Fruit fly (Drosophila melanogaster) whole organism, prepupa: Measurements from ENCODE around the gene mTerf3.

ENCODE experiments used
- Blimp-1 ChIP-seq: fragments of 200-800 bp; sonication (Bioruptor generic); optimal IDR thresholded peaks from 3 replicates; lab custom pipeline; 2017; ENCODE audit warnings: missing biosample characterization, missing genetic modification characterization, mild to moderate bottlenecking, moderate library complexity, missing genetic modification reagents
- CG10631 ChIP-seq: fragments of 200-800 bp; sonication (Bioruptor generic); optimal IDR thresholded peaks from 2 replicates; lab custom pipeline; 2016; ENCODE audit warnings: missing biosample characterization, missing genetic modification characterization
- CG10669 ChIP-seq: fragments of 200-800 bp; sonication (Bioruptor generic); optimal IDR thresholded peaks from 3 replicates; lab custom pipeline; 2018; ENCODE audit warnings: missing biosample characterization, mild to moderate bottlenecking, missing genetic modification characterization, moderate library complexity
- CG11294 ChIP-seq: fragments of 200-800 bp; sonication (Bioruptor generic); IDR thresholded peaks from 2 replicates; pipeline ENCODE4 v1.3.6; 2022; ENCODE audit warnings: missing biosample characterization, missing genetic modification characterization
- CG15336 ChIP-seq: fragments of 200-800 bp; sonication (Bioruptor generic); IDR thresholded peaks from 2 replicates; pipeline ENCODE4 v1.3.6; 2022; ENCODE audit warnings: missing biosample characterization, missing genetic modification characterization
- CG3032 ChIP-seq: fragments of 200-800 bp; optimal IDR thresholded peaks from 2 replicates; lab custom pipeline; 2019; ENCODE audit warnings: missing biosample characterization, mild to moderate bottlenecking, missing genetic modification characterization, moderate library complexity
- CG32006 ChIP-seq: fragments of 200-800 bp; sonication (Bioruptor generic); optimal IDR thresholded peaks from 3 replicates; lab custom pipeline; 2017; ENCODE audit warnings: missing biosample characterization, mild to moderate bottlenecking, missing genetic modification characterization
- CG3919 ChIP-seq: fragments of 200-800 bp; sonication (Bioruptor generic); optimal IDR thresholded peaks from 3 replicates; lab custom pipeline; 2016; ENCODE audit warnings: missing biosample characterization, missing genetic modification characterization
- CG4318 ChIP-seq: fragments of 200-800 bp; sonication (Bioruptor generic); optimal IDR thresholded peaks from 3 replicates; lab custom pipeline; 2017; ENCODE audit warnings: missing biosample characterization, mild to moderate bottlenecking, missing genetic modification characterization
- CG6163 ChIP-seq: fragments of 200-800 bp; sonication (Bioruptor generic); IDR thresholded peaks from 3 replicates; pipeline ENCODE4 v1.3.6; 2022; ENCODE audit warnings: missing biosample characterization, missing genetic modification characterization
- CG6276 ChIP-seq: fragments of 200-800 bp; sonication (Bioruptor generic); optimal IDR thresholded peaks from 2 replicates; lab custom pipeline; 2017; ENCODE audit warnings: missing biosample characterization, mild to moderate bottlenecking, missing genetic modification characterization
- CG6792 ChIP-seq: fragments of 200-800 bp; sonication (Bioruptor generic); optimal IDR thresholded peaks from 3 replicates; lab custom pipeline; 2016; ENCODE audit warnings: missing biosample characterization, missing genetic modification characterization
- CG6808 ChIP-seq: fragments of 200-800 bp; sonication (Bioruptor generic); optimal IDR thresholded peaks from 3 replicates; lab custom pipeline; 2017; ENCODE audit warnings: missing biosample characterization, missing genetic modification characterization, mild to moderate bottlenecking, moderate library complexity, missing genetic modification reagents
- CG7368 ChIP-seq: fragments of 200-800 bp; sonication (Bioruptor generic); optimal IDR thresholded peaks from 3 replicates; lab custom pipeline; 2016; ENCODE audit warnings: missing biosample characterization, missing genetic modification characterization
- CG8119 ChIP-seq: fragments of 200-800 bp; sonication (Bioruptor generic); IDR thresholded peaks from 3 replicates; pipeline ENCODE4 v1.3.6; 2022; ENCODE audit warnings: missing biosample characterization, missing genetic modification characterization
- CG8319 ChIP-seq: fragments of 200-800 bp; sonication (Bioruptor generic); optimal IDR thresholded peaks from 3 replicates; lab custom pipeline; 2016; ENCODE audit warnings: missing biosample characterization, missing genetic modification characterization
- CG8632 ChIP-seq: fragments of 200-800 bp; sonication (Bioruptor generic); optimal IDR thresholded peaks from 3 replicates; lab custom pipeline; 2016; ENCODE audit warnings: missing biosample characterization, missing genetic modification characterization
- Eip75B ChIP-seq: fragments of 200-800 bp; sonication (Bioruptor generic); optimal IDR thresholded peaks from 3 replicates; lab custom pipeline; 2016; ENCODE audit warnings: missing biosample characterization, missing genetic modification characterization
- Eip78C ChIP-seq: fragments of 200-800 bp; sonication (Bioruptor generic); peaks from one replicate; lab custom pipeline; 2016; ENCODE audit warnings: missing biosample characterization, missing genetic modification characterization
- Eip93F ChIP-seq: fragments of 200-800 bp; sonication (Bioruptor generic); optimal IDR thresholded peaks from 2 replicates; lab custom pipeline; 2016; ENCODE audit warnings: missing biosample characterization, mild to moderate bottlenecking, missing genetic modification characterization
- Gug ChIP-seq: fragments of 200-800 bp; sonication (Bioruptor generic); IDR thresholded peaks from 2 replicates; pipeline ENCODE4 v1.3.6; 2022; ENCODE audit warnings: missing biosample characterization, missing genetic modification characterization
- Hr4 ChIP-seq: fragments of 200-800 bp; sonication (Bioruptor generic); optimal IDR thresholded peaks from 3 replicates; lab custom pipeline; 2016; ENCODE audit warnings: missing biosample characterization, missing genetic modification characterization
- Lpt ChIP-seq: fragments of 200-800 bp; sonication (Bioruptor generic); optimal IDR thresholded peaks from 3 replicates; lab custom pipeline; 2016; ENCODE audit warnings: missing biosample characterization, missing genetic modification characterization
- OdsH ChIP-seq: fragments of 200-800 bp; sonication (Bioruptor generic); optimal IDR thresholded peaks from 3 replicates; lab custom pipeline; 2016; ENCODE audit warnings: missing biosample characterization, missing genetic modification characterization
- Smox ChIP-seq: fragments of 200-800 bp; sonication (Bioruptor generic); optimal IDR thresholded peaks from 3 replicates; lab custom pipeline; 2016; ENCODE audit warnings: missing biosample characterization, missing genetic modification characterization
- Sox102F ChIP-seq: fragments of 200-800 bp; sonication (Bioruptor generic); optimal IDR thresholded peaks from 2 replicates; lab custom pipeline; 2016; ENCODE audit warnings: missing biosample characterization, mild to moderate bottlenecking, missing genetic modification characterization
- achi ChIP-seq: fragments of 200-800 bp; sonication (Bioruptor generic); optimal IDR thresholded peaks from 3 replicates; lab custom pipeline; 2016; ENCODE audit warnings: missing biosample characterization, missing genetic modification characterization
- acj6 ChIP-seq: fragments of 200-800 bp; sonication (Bioruptor generic); optimal IDR thresholded peaks from 3 replicates; lab custom pipeline; 2016; ENCODE audit warnings: missing biosample characterization, missing genetic modification characterization
- dac ChIP-seq: fragments of 200-800 bp; sonication (Bioruptor generic); optimal IDR thresholded peaks from 2 replicates; lab custom pipeline; 2017; ENCODE audit warnings: missing biosample characterization, mild to moderate bottlenecking, missing genetic modification characterization
- eg ChIP-seq: fragments of 200-800 bp; sonication (Bioruptor generic); IDR thresholded peaks from 3 replicates; pipeline ENCODE4 v1.3.6; 2022; ENCODE audit warnings: missing biosample characterization, missing genetic modification characterization
- esn ChIP-seq: fragments of 200-800 bp; sonication (Bioruptor generic); optimal IDR thresholded peaks from 2 replicates; lab custom pipeline; 2016; ENCODE audit warnings: missing biosample characterization, mild to moderate bottlenecking, missing genetic modification characterization, moderate library complexity
- fd59A ChIP-seq: fragments of 200-800 bp; sonication (Bioruptor generic); optimal IDR thresholded peaks from 2 replicates; lab custom pipeline; 2017; ENCODE audit warnings: missing biosample characterization, mild to moderate bottlenecking, missing genetic modification characterization, missing genetic modification reagents
- lz ChIP-seq: fragments of 200-800 bp; sonication (Bioruptor generic); optimal IDR thresholded peaks from 3 replicates; lab custom pipeline; 2016; ENCODE audit warnings: missing biosample characterization, missing genetic modification characterization
- net ChIP-seq: fragments of 200-800 bp; sonication (Bioruptor generic); optimal IDR thresholded peaks from 3 replicates; lab custom pipeline; 2016; ENCODE audit warnings: missing biosample characterization, missing genetic modification characterization
- salr ChIP-seq, 2 experiments: fragments of 200-800 bp; sonication (Bioruptor generic); optimal IDR thresholded peaks; 3 replicates each; lab custom pipeline; 2016 to 2018; ENCODE audit warnings: missing biosample characterization in 2 of 2, missing genetic modification characterization in 2 of 2, mild to moderate bottlenecking in 1 of 2
- svp ChIP-seq: fragments of 200-800 bp; sonication (Bioruptor generic); peaks from one replicate; lab custom pipeline; 2016; ENCODE audit warnings: missing biosample characterization, missing genetic modification characterization
- topi ChIP-seq: fragments of 200-800 bp; sonication (Bioruptor generic); optimal IDR thresholded peaks from 3 replicates; lab custom pipeline; 2016; ENCODE audit warnings: missing biosample characterization, missing genetic modification characterization

Gene mTerf3

dm6 chr3L:20471499-20472313, 48.9 kb downstream of the mTerf3 start (continued):
- TF ChIP-seq Blimp-1 (GFP tag; lab: Kevin White, UChicago) (no peak), svp (GFP tag; lab: Kevin White, UChicago) (peak; percentile 98), CG10669 (peak; percentile 16), Eip93F (GFP tag; lab: Kevin White, UChicago) (no peak), Smox (GFP tag; lab: Kevin White, UChicago) (no peak), achi (GFP tag; lab: Kevin White, UChicago) (peak; percentile 24), acj6 (GFP tag; lab: Kevin White, UChicago) (peak; percentile 38), topi (GFP tag; lab: Kevin White, UChicago) (no peak), CG7368 (GFP tag; lab: Kevin White, UChicago) (no peak), lz (GFP tag; lab: Kevin White, UChicago) (no peak)
- TF ChIP-seq, all 60 proteins: peak for 24

- TF ChIP-seq CG3032 (tag; lab: Kevin White, UChicago) (no peak), CG4318 (peak; percentile 6), CG10631 (no peak), salr (GFP tag; optimal IDR thresholded peaks at IDR 0.05; lab: Kevin White, UChicago) (peak in 1 of 2 experiments; percentile 42), esn (GFP tag; lab: Kevin White, UChicago) (no peak), Eip75B (no peak), CG32006 (peak; percentile 68), CG7368 (GFP tag; lab: Kevin White, UChicago) (peak; percentile 22), CG6808 (no peak), CG15336 (peak; percentile 76), Hr4 (GFP tag; lab: Kevin White, UChicago) (no peak), CG11294 (GFP tag; lab: Robert Waterston, UW) (peak; percentile 49; the same call in 1 of the 2 replicates), CG8632 (GFP tag; lab: Kevin White, UChicago) (peak; percentile 24), net (GFP tag; lab: Kevin White, UChicago) (peak; percentile 47), Eip93F (GFP tag; lab: Kevin White, UChicago) (no peak), Lpt (GFP tag; lab: Kevin White, UChicago) (peak; percentile 1), Eip78C (GFP tag; lab: Kevin White, UChicago) (peak; percentile 75), OdsH (GFP tag; lab: Kevin White, UChicago) (peak; percentile 39), CG10669 (peak; percentile 38), CG6276 (GFP tag; lab: Kevin White, UChicago) (peak; percentile 50), Gug (peak; percentile 48), CG6792 (GFP tag; lab: Kevin White, UChicago) (peak; percentile 9), CG3919 (peak; percentile 47), CG8119 (GFP tag; lab: Robert Waterston, UW) (peak; percentile 49; the same call in 2 of the 3 replicates), dac (peak; percentile 12), acj6 (GFP tag; lab: Kevin White, UChicago) (peak; percentile 8), eg (GFP tag; lab: Robert Waterston, UW) (peak; percentile 82), CG6163 (GFP tag; lab: Robert Waterston, UW) (peak; percentile 81), fd59A (GFP tag; lab: Kevin White, UChicago) (peak; percentile 37), Sox102F (no peak), CG8319 (GFP tag; lab: Kevin White, UChicago) (no peak)
Measured at dm6 chr3L:20470991-20471498, 49.5 kb downstream of the mTerf3 start.
